Fruit fly (Drosophila melanogaster): ENCODE measurements around the gene CG5928.

- TF ChIP-seq CTCF (optimal IDR thresholded peaks at IDR 0.05), result no peak
- TF ChIP-seq CG8478 (optimal IDR thresholded peaks at IDR 0.05), result no peak
Measured at dm6 chrX:6097578-6097977, 29.8 kb downstream of the CG5928 start.
